Worm (Caenorhabditis elegans): ENCODE results near the gene ogdh-1.
A peak's percentile ranks its signal among the peaks of the same experiment; 100 is the strongest.

ogdh-1 gene

DNA sequence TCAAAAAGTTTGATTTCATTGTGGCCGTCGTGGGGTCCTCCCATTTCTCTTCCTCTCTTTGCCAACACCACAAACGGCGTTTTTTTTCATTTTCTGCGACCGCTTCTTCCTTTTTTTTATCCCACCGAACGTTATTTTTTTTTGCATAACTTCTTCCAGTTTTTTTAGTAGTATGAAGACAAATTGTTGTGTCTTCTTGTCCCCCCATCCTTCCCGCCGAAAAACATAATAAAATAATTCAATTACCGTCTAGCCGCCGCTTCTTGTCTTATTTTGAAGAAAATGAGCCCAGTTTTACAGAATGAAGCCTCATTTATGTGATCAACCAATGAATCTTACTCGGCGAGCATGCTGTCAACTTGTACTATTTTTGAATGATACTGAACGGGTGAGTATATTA is 34.6 kb downstream of the ogdh-1 start, which contains the start of gene F29B9.12:
Gene F29B9.12, plus strand, starts transcription at position 301 of the 400 bp plus-strand sequence.
- TF ChIP-seq egl-5 (tag; optimal IDR thresholded peaks at IDR 0.05) (no peak), nfya-1 (tag; optimal IDR thresholded peaks at IDR 0.05; ENCODE audit: insufficient read depth) (no peak), nhr-237 (tag; optimal IDR thresholded peaks at IDR 0.05) (no peak), nhr-67 (tag; optimal IDR thresholded peaks at IDR 0.05) (no peak), fkh-10 (GFP tag; optimal IDR thresholded peaks at IDR 0.05) (no peak), unc-39 (tag; optimal IDR thresholded peaks at IDR 0.05) (no peak), hmg-11 (tag; optimal IDR thresholded peaks at IDR 0.05) (no peak), lin-39 (tag; optimal IDR thresholded peaks at IDR 0.05) (no peak), elt-1 (tag; optimal IDR thresholded peaks at IDR 0.05) (no peak), nhr-77 (tag; optimal IDR thresholded peaks at IDR 0.05) (no peak), ceh-82 (tag; optimal IDR thresholded peaks at IDR 0.05) (no peak), pha-4 (tag; optimal IDR thresholded peaks at IDR 0.05) (no peak)

DNA sequence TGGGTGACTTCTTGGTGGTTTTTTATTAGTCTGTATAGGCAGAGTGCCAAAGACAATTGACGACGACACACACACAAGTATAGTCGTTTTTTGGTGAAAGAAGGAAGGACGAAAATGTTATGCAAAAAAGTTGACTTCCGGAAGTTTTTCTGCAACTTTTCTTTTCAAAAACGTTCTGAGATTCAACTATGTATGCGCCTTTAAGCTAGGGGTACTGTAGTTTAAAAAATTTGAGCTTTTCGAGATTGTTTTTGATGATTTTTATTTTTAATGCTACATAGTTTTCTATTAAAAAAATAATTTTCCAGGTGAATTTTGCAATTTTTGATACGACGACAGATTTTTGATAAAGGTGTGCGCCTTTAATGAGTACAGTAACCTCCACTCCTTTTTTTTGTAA is 36.0 kb downstream of the ogdh-1 start:
- TF ChIP-seq mdl-1 (tag; optimal IDR thresholded peaks at IDR 0.05), result no peak
- TF ChIP-seq nhr-67 (tag; optimal IDR thresholded peaks at IDR 0.05), result no peak
- no peak for TF ChIP-seq snpc-4 (tag; optimal IDR thresholded peaks at IDR 0.05)
- no peak for TF ChIP-seq zag-1 (tag; optimal IDR thresholded peaks at IDR 0.05)
- TF ChIP-seq ceh-28 (tag; optimal IDR thresholded peaks at IDR 0.05), result no peak
- TF ChIP-seq skn-1 (tag; optimal IDR thresholded peaks at IDR 0.05), result no peak
- no peak for TF ChIP-seq ztf-11 (tag; optimal IDR thresholded peaks at IDR 0.05)
- TF ChIP-seq pqm-1 (tag; optimal IDR thresholded peaks at IDR 0.05), result no peak

DNA sequence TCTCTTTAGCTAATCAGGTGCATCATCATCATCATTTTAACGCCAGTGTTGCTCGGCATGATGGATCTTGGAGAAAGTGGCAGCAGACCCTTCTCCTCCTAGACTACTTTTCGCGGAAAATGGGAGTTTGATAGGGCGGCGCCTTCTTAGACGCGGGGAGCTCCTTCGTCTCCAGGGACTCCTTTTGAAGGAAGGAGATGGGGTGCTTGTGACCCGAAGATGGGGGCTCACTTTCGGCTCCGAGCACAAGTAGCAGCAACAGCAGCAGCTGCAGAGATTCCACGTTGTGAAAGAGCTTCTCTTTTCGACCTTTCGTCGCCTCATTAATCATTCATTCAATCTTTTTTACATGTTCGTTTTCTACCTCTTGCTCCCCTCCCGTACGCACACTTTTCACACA is 36.4 kb downstream of the ogdh-1 start:
- TF ChIP-seq ceh-28 (tag; optimal IDR thresholded peaks at IDR 0.05), result no peak
- no peak for TF ChIP-seq ztf-4 (tag; optimal IDR thresholded peaks at IDR 0.05)
- TF ChIP-seq elt-1 (tag; optimal IDR thresholded peaks at IDR 0.05), result peak; percentile 40
- no peak for TF ChIP-seq unc-62 (GFP tag; optimal IDR thresholded peaks at IDR 0.05)
- TF ChIP-seq mml-1 (tag; optimal IDR thresholded peaks at IDR 0.05), result no peak
- no peak for TF ChIP-seq nhr-23 (tag; optimal IDR thresholded peaks at IDR 0.05)
- no peak for TF ChIP-seq ama-1 (optimal IDR thresholded peaks at IDR 0.05)
- no peak for TF ChIP-seq pha-4 (tag; optimal IDR thresholded peaks at IDR 0.05)
- peak; percentile 63 for TF ChIP-seq lin-39 (tag; optimal IDR thresholded peaks at IDR 0.05)
- no peak for TF ChIP-seq fkh-10 (GFP tag; optimal IDR thresholded peaks at IDR 0.05)
- TF ChIP-seq nhr-67 (tag; optimal IDR thresholded peaks at IDR 0.05), result no peak
- TF ChIP-seq unc-39 (tag; optimal IDR thresholded peaks at IDR 0.05), result no peak
- no peak for TF ChIP-seq daf-12 (tag; optimal IDR thresholded peaks at IDR 0.05)
- no peak for TF ChIP-seq nhr-237 (tag; optimal IDR thresholded peaks at IDR 0.05)
- peak; percentile 4 for TF ChIP-seq nfya-1 (tag; optimal IDR thresholded peaks at IDR 0.05; ENCODE audit: insufficient read depth)
- TF ChIP-seq ceh-9 (tag; optimal IDR thresholded peaks at IDR 0.05), result no peak
- peak; percentile 5 for TF ChIP-seq hmg-11 (tag; optimal IDR thresholded peaks at IDR 0.05)
- TF ChIP-seq elt-2 (tag; optimal IDR thresholded peaks at IDR 0.05), result no peak
- no peak for TF ChIP-seq lin-15B (tag; optimal IDR thresholded peaks at IDR 0.05)
- TF ChIP-seq ztf-11 (tag; optimal IDR thresholded peaks at IDR 0.05), result no peak
- no peak for TF ChIP-seq snpc-4 (tag; optimal IDR thresholded peaks at IDR 0.05)
- TF ChIP-seq aly-2 (tag; optimal IDR thresholded peaks at IDR 0.05), result no peak
- no peak for TF ChIP-seq jun-1 (tag; optimal IDR thresholded peaks at IDR 0.05)

DNA sequence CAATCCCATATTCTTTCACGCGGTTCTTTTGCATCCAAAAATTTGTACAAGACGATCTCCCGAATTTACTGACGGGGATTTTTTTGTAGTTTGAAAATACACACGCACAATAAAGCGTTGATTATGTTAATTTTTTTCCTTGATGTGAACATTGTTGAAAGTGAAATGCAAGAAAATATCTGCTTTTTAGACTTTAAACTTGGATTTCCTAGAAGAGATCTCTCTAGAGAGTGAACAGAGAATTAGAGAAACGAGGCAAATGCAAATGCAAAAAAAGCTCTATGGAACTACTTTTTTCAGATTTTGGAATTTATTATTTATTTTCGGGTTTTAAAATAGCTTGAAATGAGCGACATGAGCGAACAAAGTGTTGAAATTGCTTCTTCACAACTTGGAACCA is 38.7 kb downstream of the ogdh-1 start, which contains the start of gene F29B9.1:
Gene F29B9.1, plus strand, starts transcription at position 301 of the 400 bp plus-strand sequence.
- TF ChIP-seq pha-4 (tag; optimal IDR thresholded peaks at IDR 0.05), result peak; percentile 17
- TF ChIP-seq ztf-11 (tag; optimal IDR thresholded peaks at IDR 0.05), result no peak

DNA sequence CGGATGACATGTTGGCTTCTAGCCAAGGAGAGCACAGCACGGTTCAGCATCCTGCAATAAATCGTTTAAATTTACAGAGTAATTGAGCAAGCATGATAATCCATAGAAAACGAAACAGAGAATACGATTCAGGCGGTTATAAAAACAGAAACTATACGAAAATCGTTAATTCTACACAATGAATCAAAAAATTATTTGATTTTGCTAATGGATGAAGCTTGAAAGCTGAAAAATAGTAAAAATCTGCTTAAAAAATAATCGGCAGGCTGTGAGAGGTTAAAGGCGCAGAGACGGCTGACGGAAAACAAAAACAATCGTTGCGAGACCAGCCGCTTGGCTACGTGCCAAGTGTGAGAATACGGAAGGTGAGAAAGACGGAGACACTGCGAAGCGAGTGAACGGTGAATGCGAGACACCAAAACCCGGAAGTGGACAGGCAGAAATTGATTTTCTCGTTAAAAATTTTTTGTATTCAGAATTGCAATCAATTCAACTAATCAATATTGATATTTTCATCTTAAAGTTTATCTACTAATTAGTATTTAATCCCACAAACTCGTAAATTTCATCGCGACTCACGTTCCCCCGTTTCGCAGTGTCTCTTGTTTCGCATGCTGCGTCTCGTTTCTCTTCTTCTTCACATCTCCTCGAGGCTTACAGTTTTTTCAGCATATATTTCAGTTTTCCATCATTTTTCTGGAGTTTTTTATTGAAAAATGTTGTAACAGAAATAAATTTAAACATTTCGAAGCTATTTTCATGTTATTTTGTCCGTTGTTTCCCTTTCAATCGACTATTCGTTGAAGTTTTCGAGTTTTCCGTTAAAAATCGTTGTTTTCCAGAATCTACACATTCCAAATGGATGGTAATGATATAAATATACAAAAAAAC is 43.4 kb downstream of the ogdh-1 start, which contains the start of the genes F29B9.11 and jmjd-1.2:
Gene F29B9.11, minus strand, starts transcription at position 51 of the 891 bp plus-strand sequence.
Gene jmjd-1.2, plus strand, starts transcription at position 841 of the 891 bp plus-strand sequence.
- TF ChIP-seq nhr-77 (tag; optimal IDR thresholded peaks at IDR 0.05) (peak; percentile 78), lsy-12 (tag; optimal IDR thresholded peaks at IDR 0.05) (peak; percentile 87), ZK546.5 (tag; optimal IDR thresholded peaks at IDR 0.05) (peak; percentile 52), skn-1 (tag; optimal IDR thresholded peaks at IDR 0.05) (peak; percentile 56), ceh-28 (tag; optimal IDR thresholded peaks at IDR 0.05) (peak; percentile 84), nfya-1 (tag; optimal IDR thresholded peaks at IDR 0.05; ENCODE audit: insufficient read depth) (peak; percentile 88), lin-15B (tag; optimal IDR thresholded peaks at IDR 0.05) (peak; percentile 94), elt-2 (tag; optimal IDR thresholded peaks at IDR 0.05) (peak; percentile 77), nhr-28 (tag; optimal IDR thresholded peaks at IDR 0.05) (no peak), lin-39 (tag; optimal IDR thresholded peaks at IDR 0.05) (peak; percentile 52), nhr-12 (tag; optimal IDR thresholded peaks at IDR 0.05) (no peak), elt-3 (tag; optimal IDR thresholded peaks at IDR 0.05) (peak in 1 of 3 experiments; percentile 32), nhr-76 (tag; optimal IDR thresholded peaks at IDR 0.05) (no peak), pqm-1 (tag; optimal IDR thresholded peaks at IDR 0.05) (peak; percentile 43), zag-1 (tag; optimal IDR thresholded peaks at IDR 0.05) (no peak), egl-27 (tag; optimal IDR thresholded peaks at IDR 0.05) (peak; percentile 38), nhr-25 (tag; optimal IDR thresholded peaks at IDR 0.05) (peak; percentile 86), eor-1 (tag; optimal IDR thresholded peaks at IDR 0.05) (no peak), fkh-2 (tag; optimal IDR thresholded peaks at IDR 0.05) (no peak), nhr-11 (tag; optimal IDR thresholded peaks at IDR 0.05) (peak; percentile 61), ztf-11 (tag; optimal IDR thresholded peaks at IDR 0.05) (no peak), snpc-4 (tag; optimal IDR thresholded peaks at IDR 0.05) (peak; percentile 58), nhr-43 (tag; optimal IDR thresholded peaks at IDR 0.05; ENCODE audit: poor library complexity, severe bottlenecking) (peak; percentile 83)
